Fruit fly (Drosophila melanogaster) whole organism, wandering third instar larva: ENCODE data around the gene MSAmiP.
A peak's percentile ranks its signal among the peaks of the same experiment; 100 is the strongest.

ENCODE experiments used
- Abd-B ChIP-seq: fragments of >200 bp; optimal IDR thresholded peaks from 2 replicates; lab custom pipeline; 2017; ENCODE audit warnings: missing biosample characterization, missing genetic modification characterization
- CrebA ChIP-seq: fragments of 200-800 bp; sonication (Bioruptor generic); optimal IDR thresholded peaks from 2 replicates; lab custom pipeline; 2016; ENCODE audit warnings: missing biosample characterization, mild to moderate bottlenecking, missing genetic modification characterization, borderline replicate concordance
- Dfd ChIP-seq: fragments of >200 bp; optimal IDR thresholded peaks from 2 replicates; lab custom pipeline; 2017; ENCODE audit warnings: missing biosample characterization, missing genetic modification characterization
- Dif ChIP-seq: fragments of 200-275, 200-300 bp; sonication (Bioruptor generic); optimal IDR thresholded peaks from 2 replicates; lab custom pipeline; 2018; ENCODE audit warnings: missing biosample characterization, missing genetic modification characterization; ENCODE audit not compliant: partially characterized antibody
- GATAd ChIP-seq: sonication (Bioruptor generic); optimal IDR thresholded peaks from 2 replicates; lab custom pipeline; 2016; ENCODE audit warnings: missing biosample characterization, missing genetic modification characterization
- HLH106 ChIP-seq: fragments of 200-800 bp; optimal IDR thresholded peaks from 3 replicates; lab custom pipeline; 2019; ENCODE audit warnings: missing biosample characterization, mild to moderate bottlenecking, missing genetic modification characterization, moderate library complexity
- Hnf4 ChIP-seq: fragments of 200-800 bp; sonication (Bioruptor generic); optimal IDR thresholded peaks from 2 replicates; lab custom pipeline; 2016; ENCODE audit warnings: missing biosample characterization, mild to moderate bottlenecking, missing genetic modification characterization
- Hr78 ChIP-seq: fragments of >200 bp; optimal IDR thresholded peaks from 2 replicates; lab custom pipeline; 2017; ENCODE audit warnings: missing biosample characterization, missing genetic modification characterization
- Jra ChIP-seq: sonication (Bioruptor generic); optimal IDR thresholded peaks from 2 replicates; lab custom pipeline; 2016; ENCODE audit warnings: missing biosample characterization, missing genetic modification characterization
- Mio ChIP-seq: sonication (Bioruptor generic); optimal IDR thresholded peaks from 2 replicates; lab custom pipeline; 2016; ENCODE audit warnings: missing biosample characterization, missing genetic modification characterization
- Myc ChIP-seq: fragments of >200 bp; optimal IDR thresholded peaks from 2 replicates; lab custom pipeline; 2017
- N ChIP-seq: fragments of >200 bp; optimal IDR thresholded peaks from 2 replicates; lab custom pipeline; 2018; ENCODE audit warnings: missing biosample characterization, missing external identifiers, missing genetic modification characterization
- OdsH ChIP-seq: fragments of 200-800 bp; sonication (Bioruptor generic); optimal IDR thresholded peaks from 2 replicates; lab custom pipeline; 2016; ENCODE audit warnings: missing biosample characterization, mild to moderate bottlenecking, missing genetic modification characterization
- Rel ChIP-seq, 2 experiments: fragments of 200-800 bp; sonication (Bioruptor generic) in 1 of 2; optimal IDR thresholded peaks; 2 replicates in 1 of 2; 3 replicates in 1 of 2; lab custom pipeline; 2016 to 2019; ENCODE audit warnings: mild to moderate bottlenecking in 2 of 2, missing biosample characterization in 2 of 2, missing genetic modification characterization in 2 of 2, moderate library complexity in 1 of 2
- Sp1 ChIP-seq: fragments of 200-800 bp; sonication (Bioruptor generic); optimal IDR thresholded peaks from 3 replicates; lab custom pipeline; 2019; ENCODE audit warnings: missing biosample characterization, mild to moderate bottlenecking, missing genetic modification characterization, moderate library complexity
- Vsx2 ChIP-seq: fragments of 200-300, 225-300 bp; sonication (Bioruptor generic); optimal IDR thresholded peaks from 2 replicates; lab custom pipeline; 2018; ENCODE audit warnings: missing biosample characterization, missing genetic modification characterization; ENCODE audit not compliant: partially characterized antibody
- br ChIP-seq: fragments of 200-800 bp; sonication (Bioruptor generic); optimal IDR thresholded peaks from 2 replicates; lab custom pipeline; 2016; ENCODE audit warnings: missing biosample characterization, missing genetic modification characterization
- brk ChIP-seq: fragments of 200-800 bp; sonication (Bioruptor generic); optimal IDR thresholded peaks from 2 replicates; lab custom pipeline; 2016; ENCODE audit warnings: missing biosample characterization, mild to moderate bottlenecking, missing genetic modification characterization
- dl ChIP-seq, 2 experiments: fragments of 175-275, 200-275 bp in 1 of 2; fragments of 200-275 bp in 1 of 2; sonication (Bioruptor generic); optimal IDR thresholded peaks; lab custom pipeline; 2018; ENCODE audit warnings: mild to moderate bottlenecking in 2 of 2, missing biosample characterization in 2 of 2, missing genetic modification characterization in 2 of 2, moderate library complexity in 2 of 2; ENCODE audit not compliant: partially characterized antibody in 2 of 2, insufficient read depth in 1 of 2
- dsf ChIP-seq: sonication (Bioruptor generic); optimal IDR thresholded peaks from 2 replicates; lab custom pipeline; 2016; ENCODE audit warnings: missing biosample characterization, missing genetic modification characterization, borderline replicate concordance
- ey ChIP-seq: fragments of 200-800 bp; sonication (Bioruptor generic); optimal IDR thresholded peaks from 2 replicates; lab custom pipeline; 2016; ENCODE audit warnings: missing biosample characterization, missing genetic modification characterization
- foxo ChIP-seq, 2 experiments: fragments of 200-800 bp; sonication (Bioruptor generic); optimal IDR thresholded peaks; 2 replicates in 1 of 2; 3 replicates in 1 of 2; lab custom pipeline; 2016 to 2017; ENCODE audit warnings: missing biosample characterization in 2 of 2, missing genetic modification characterization in 2 of 2
- fru ChIP-seq: fragments of 200-800 bp; sonication (Bioruptor generic); optimal IDR thresholded peaks from 3 replicates; lab custom pipeline; 2016; ENCODE audit warnings: missing biosample characterization, mild to moderate bottlenecking, missing genetic modification characterization
- h ChIP-seq: fragments of 200-800 bp; sonication (Bioruptor generic); optimal IDR thresholded peaks from 3 replicates; lab custom pipeline; 2016; ENCODE audit warnings: missing biosample characterization, mild to moderate bottlenecking, missing genetic modification characterization
- jim ChIP-seq: fragments of 175-275, 200-325 bp; sonication (Bioruptor generic); optimal IDR thresholded peaks from 2 replicates; lab custom pipeline; 2016; ENCODE audit warnings: missing biosample characterization, mild to moderate bottlenecking, missing genetic modification characterization
- lola ChIP-seq: fragments of >200 bp; optimal IDR thresholded peaks from 2 replicates; lab custom pipeline; 2017; ENCODE audit warnings: missing biosample characterization, missing genetic modification characterization
- pan ChIP-seq: fragments of >200 bp; optimal IDR thresholded peaks from 2 replicates; lab custom pipeline; 2017
- psq ChIP-seq: fragments of 200-800 bp; sonication (Bioruptor generic); optimal IDR thresholded peaks from 3 replicates; lab custom pipeline; 2017; ENCODE audit warnings: missing biosample characterization, mild to moderate bottlenecking, missing genetic modification characterization, moderate library complexity
- rgr ChIP-seq: fragments of 200-800 bp; sonication (Bioruptor generic); optimal IDR thresholded peaks from 3 replicates; lab custom pipeline; 2016; ENCODE audit warnings: missing biosample characterization, mild to moderate bottlenecking, missing genetic modification characterization
- sage ChIP-seq: fragments of 200-800 bp; sonication (Bioruptor generic); optimal IDR thresholded peaks from 2 replicates; lab custom pipeline; 2016; ENCODE audit warnings: missing biosample characterization, mild to moderate bottlenecking, missing genetic modification characterization
- sv ChIP-seq: fragments of 200-800 bp; sonication (Bioruptor generic); optimal IDR thresholded peaks from 3 replicates; lab custom pipeline; 2016; ENCODE audit warnings: missing biosample characterization, missing genetic modification characterization
- tai ChIP-seq: sonication (Bioruptor generic); optimal IDR thresholded peaks from 2 replicates; lab custom pipeline; 2016; ENCODE audit warnings: missing biosample characterization, missing genetic modification characterization
- usp ChIP-seq: fragments of >200 bp; optimal IDR thresholded peaks from 2 replicates; lab custom pipeline; 2017; ENCODE audit warnings: missing biosample characterization, missing genetic modification characterization
- woc ChIP-seq: sonication (Bioruptor generic); optimal IDR thresholded peaks from 2 replicates; lab custom pipeline; 2016; ENCODE audit warnings: missing biosample characterization, mild to moderate bottlenecking, missing genetic modification characterization

MSAmiP gene

DNA sequence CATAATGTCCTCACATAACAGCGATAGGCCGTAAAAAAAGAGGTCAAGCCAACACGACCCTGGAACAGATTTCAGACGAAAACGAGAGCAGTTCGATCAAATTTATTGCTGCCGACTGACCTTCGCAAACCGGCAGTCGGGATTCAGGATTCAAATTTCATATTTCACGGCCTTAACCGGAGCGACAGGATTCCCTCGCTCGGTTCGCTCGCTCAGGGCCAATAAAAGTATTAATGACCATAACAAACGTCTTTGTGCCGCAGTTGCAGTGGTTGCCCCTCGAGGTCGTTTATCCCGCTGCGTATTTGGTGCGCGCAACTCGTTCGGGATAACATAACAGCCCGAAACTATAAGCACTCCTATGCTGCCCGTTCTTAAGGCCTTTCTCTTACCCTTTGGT lies 5.9 kb upstream of the MSAmiP start:
- TF ChIP-seq Jra (GFP tag; lab: Kevin White, UChicago) (no peak), Rel (GFP tag; optimal IDR thresholded peaks at IDR 0.05; lab: Kevin White, UChicago) (no peak), Rel (tag; optimal IDR thresholded peaks at IDR 0.05; lab: Kevin White, UChicago) (no peak), foxo (GFP tag; optimal IDR thresholded peaks at IDR 0.05; lab: Kevin White, UChicago) (no peak), woc (GFP tag; lab: Kevin White, UChicago) (no peak), rgr (GFP tag; lab: Kevin White, UChicago) (no peak), sv (GFP tag; lab: Kevin White, UChicago) (no peak), lola (GFP tag; lab: Kevin White, UChicago) (no peak), Mio (GFP tag; lab: Kevin White, UChicago) (no peak), Myc (lab: Kevin White, UChicago) (no peak), ey (GFP tag; lab: Kevin White, UChicago) (no peak)
- TF ChIP-seq, all 38 proteins: peak for 0

- TF ChIP-seq Dif (GFP tag; lab: Kevin White, UChicago) (peak; percentile 12), Mio (GFP tag; lab: Kevin White, UChicago) (no peak)
- TF ChIP-seq, all 38 proteins: peak for 1
These were observed 3.5 kb upstream of the MSAmiP start for dm6 chr3R:16899659-16900022.

dm6 chr3R:16898791-16899658 lies 2.9 kb upstream of the MSAmiP start:
- TF ChIP-seq Rel (GFP tag; optimal IDR thresholded peaks at IDR 0.05; lab: Kevin White, UChicago) (no peak), Rel (tag; optimal IDR thresholded peaks at IDR 0.05; lab: Kevin White, UChicago) (peak; percentile 74), Abd-B (GFP tag; lab: Kevin White, UChicago) (no peak), OdsH (no peak), br (no peak), N (GFP tag; lab: Kevin White, UChicago) (peak; percentile 44), woc (GFP tag; lab: Kevin White, UChicago) (no peak), jim (GFP tag; lab: Kevin White, UChicago) (no peak), lola (GFP tag; lab: Kevin White, UChicago) (no peak), fru (GFP tag; lab: Kevin White, UChicago) (no peak)

DNA sequence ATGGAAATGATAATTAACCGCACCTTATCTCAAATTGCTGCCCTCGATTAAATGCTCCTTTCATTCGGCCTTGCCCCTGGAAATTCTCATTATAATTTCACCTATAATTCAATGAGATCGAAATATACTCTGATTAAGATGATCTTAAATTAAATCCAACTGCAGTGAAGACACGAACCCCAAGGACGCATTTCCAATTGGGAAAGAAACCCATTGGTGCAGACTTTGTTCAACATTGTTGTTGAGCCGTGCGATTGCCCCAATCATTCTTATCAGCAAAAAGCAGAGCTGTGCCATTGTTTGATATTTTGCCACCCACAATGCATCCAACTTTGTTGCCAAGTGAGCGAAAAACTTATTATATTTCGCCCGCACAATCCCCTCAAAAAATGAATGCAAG lies 2.3 kb upstream of the MSAmiP start:
- TF ChIP-seq lola (GFP tag; lab: Kevin White, UChicago) (no peak), Dfd (GFP tag; lab: Kevin White, UChicago) (no peak), Jra (GFP tag; lab: Kevin White, UChicago) (no peak), ey (GFP tag; lab: Kevin White, UChicago) (no peak), Abd-B (GFP tag; lab: Kevin White, UChicago) (no peak), jim (GFP tag; lab: Kevin White, UChicago) (no peak), dsf (GFP tag; lab: Kevin White, UChicago) (no peak), br (no peak), usp (GFP tag; lab: Kevin White, UChicago) (no peak), Mio (GFP tag; lab: Kevin White, UChicago) (no peak), brk (GFP tag; lab: Kevin White, UChicago) (no peak), sage (GFP tag; lab: Kevin White, UChicago) (no peak), psq (GFP tag; lab: Kevin White, UChicago) (no peak), pan (no peak), HLH106 (tag; lab: Kevin White, UChicago) (no peak), Vsx2 (no peak), Hr78 (GFP tag; lab: Kevin White, UChicago) (no peak), sv (GFP tag; lab: Kevin White, UChicago) (no peak), h (GFP tag; lab: Kevin White, UChicago) (no peak)

- no peak for TF ChIP-seq tai (GFP tag; lab: Kevin White, UChicago)
- TF ChIP-seq Rel (GFP tag; optimal IDR thresholded peaks at IDR 0.05; lab: Kevin White, UChicago), result no peak
- no peak for TF ChIP-seq Rel (tag; optimal IDR thresholded peaks at IDR 0.05; lab: Kevin White, UChicago)
- no peak for TF ChIP-seq lola (GFP tag; lab: Kevin White, UChicago)
- no peak for TF ChIP-seq Dfd (GFP tag; lab: Kevin White, UChicago)
- TF ChIP-seq Sp1, result no peak
- TF ChIP-seq brk (GFP tag; lab: Kevin White, UChicago), result no peak
- no peak for TF ChIP-seq Vsx2
- no peak for TF ChIP-seq dl (GFP tag; optimal IDR thresholded peaks at IDR 0.05; lab: Kevin White, UChicago; ENCODE audit: insufficient read depth in 1 of 2, partially characterized antibody in 2 of 2)
- no peak for TF ChIP-seq CrebA (GFP tag; lab: Kevin White, UChicago)
- TF ChIP-seq GATAd (GFP tag; lab: Kevin White, UChicago), result no peak
- TF ChIP-seq Dif (GFP tag; lab: Kevin White, UChicago), result no peak
- TF ChIP-seq Hnf4 (GFP tag; lab: Kevin White, UChicago), result no peak
- TF ChIP-seq, all 38 proteins: peak for 0
These were observed 2.8 kb downstream of the MSAmiP start for dm6 chr3R:16893325-16893724.
